Fruit fly (Drosophila melanogaster) whole organism, prepupa: Measurements from ENCODE around the gene ATPsynB.

Experiments
- CG15336 ChIP-seq: fragments of 200-800 bp; sonication (Bioruptor generic); IDR thresholded peaks from 2 replicates; pipeline ENCODE4 v1.3.6; 2022; ENCODE audit warnings: missing biosample characterization, missing genetic modification characterization
- CG34406 ChIP-seq: fragments of 200-800 bp; sonication (Bioruptor generic); optimal IDR thresholded peaks from 3 replicates; lab custom pipeline; 2016; ENCODE audit warnings: missing biosample characterization, missing genetic modification characterization
- CG6792 ChIP-seq: fragments of 200-800 bp; sonication (Bioruptor generic); optimal IDR thresholded peaks from 3 replicates; lab custom pipeline; 2016; ENCODE audit warnings: missing biosample characterization, missing genetic modification characterization
- CG6854 ChIP-seq: fragments of 200-800 bp; sonication (Bioruptor generic); optimal IDR thresholded peaks from 2 replicates; lab custom pipeline; 2017; ENCODE audit warnings: missing biosample characterization, mild to moderate bottlenecking, missing genetic modification characterization
- CG8319 ChIP-seq: fragments of 200-800 bp; sonication (Bioruptor generic); optimal IDR thresholded peaks from 3 replicates; lab custom pipeline; 2016; ENCODE audit warnings: missing biosample characterization, missing genetic modification characterization
- OdsH ChIP-seq: fragments of 200-800 bp; sonication (Bioruptor generic); optimal IDR thresholded peaks from 3 replicates; lab custom pipeline; 2016; ENCODE audit warnings: missing biosample characterization, missing genetic modification characterization
- Smox ChIP-seq: fragments of 200-800 bp; sonication (Bioruptor generic); optimal IDR thresholded peaks from 3 replicates; lab custom pipeline; 2016; ENCODE audit warnings: missing biosample characterization, missing genetic modification characterization
- esn ChIP-seq: fragments of 200-800 bp; sonication (Bioruptor generic); optimal IDR thresholded peaks from 2 replicates; lab custom pipeline; 2016; ENCODE audit warnings: missing biosample characterization, mild to moderate bottlenecking, missing genetic modification characterization, moderate library complexity

- TF ChIP-seq CG6854 (GFP tag; lab: Kevin White, UChicago) (no peak), esn (GFP tag; lab: Kevin White, UChicago) (no peak), CG34406 (GFP tag; lab: Kevin White, UChicago) (no peak), CG15336 (GFP tag; lab: Robert Waterston, UW) (no peak), OdsH (GFP tag; lab: Kevin White, UChicago) (no peak), CG6792 (no peak), CG8319 (GFP tag; lab: Kevin White, UChicago) (no peak), Smox (GFP tag; lab: Kevin White, UChicago) (no peak)
Observed at dm6 chr3L:9691476-9691826, 38.3 kb upstream of the ATPsynB start.
